ENCODE assay signal across 4 worm cellular contexts in the genomic region with DNA sequence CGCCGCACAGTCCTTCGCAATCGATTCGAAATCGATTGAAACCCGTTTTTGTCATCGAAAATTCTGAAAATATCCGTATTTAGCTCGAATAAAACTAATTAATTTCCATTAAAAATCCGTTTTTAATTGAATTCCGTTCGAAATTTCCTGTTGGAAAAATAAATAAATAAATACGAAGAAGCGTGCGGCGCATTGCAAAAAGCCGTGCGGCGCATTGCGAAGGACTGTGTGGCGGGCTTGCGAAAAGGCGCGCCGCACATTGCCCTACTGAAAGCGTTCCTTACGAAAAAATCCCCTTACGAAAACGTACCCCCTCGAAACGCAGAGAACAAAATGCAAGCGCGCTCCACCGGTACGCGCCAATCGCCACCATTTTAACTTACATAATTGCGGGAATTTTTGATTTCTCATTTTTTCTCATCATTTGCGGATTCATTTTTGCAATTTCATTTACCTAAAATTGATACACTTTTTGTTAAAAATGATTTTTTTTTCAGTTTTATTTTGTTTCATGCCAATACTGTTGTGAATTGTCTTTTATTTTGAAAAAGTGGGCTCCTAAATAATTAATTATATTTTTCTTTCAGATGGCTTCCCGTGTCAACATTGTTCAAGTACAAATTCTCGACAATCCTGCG.
TF ChIP-seq lines count a peak whose summit lies in the region.
"Not testable (repeated sequence)": the region's sequence is repeated elsewhere in the genome, so short reads cannot be mapped to it uniquely, and the experiment has no call there.

A gene (plus strand): TSS at position 588 of the 638 bp plus-strand sequence.

TF ChIP-seq in whole organism, L2 larva, 48 proteins besides CTCF, POLR2A, EP300 and RAD21:
- TF ChIP-seq nhr-25 (tag; optimal IDR thresholded peaks at IDR 0.05; lab: Kevin White, UChicago) (peak; percentile 69), unc-55 (GFP tag; optimal IDR thresholded peaks at IDR 0.05; lab: Kevin White, UChicago) (peak; percentile 69), mdl-1 (tag; optimal IDR thresholded peaks at IDR 0.05; lab: Kevin White, UChicago) (peak in 1 of 2 experiments; percentile 44), lsy-2 (tag; optimal IDR thresholded peaks at IDR 0.05; lab: Kevin White, UChicago) (peak; percentile 66 to 89), C34F6.9 (tag; optimal IDR thresholded peaks at IDR 0.05; lab: Kevin White, UChicago) (peak; percentile 62), gmeb-1 (tag; optimal IDR thresholded peaks at IDR 0.05; lab: Kevin White, UChicago) (peak; percentile 58), nhr-21 (tag; optimal IDR thresholded peaks at IDR 0.05; lab: Kevin White, UChicago) (peak; percentile 17), crh-2 (tag; optimal IDR thresholded peaks at IDR 0.05; lab: Kevin White, UChicago) (peak; percentile 73), F13H6.1 (tag; optimal IDR thresholded peaks at IDR 0.05; lab: Kevin White, UChicago) (peak; percentile 80), sma-9 (GFP tag; optimal IDR thresholded peaks at IDR 0.05; lab: Kevin White, UChicago) (peak; percentile 22), lin-13 (GFP tag; optimal IDR thresholded peaks at IDR 0.05; lab: Kevin White, UChicago) (peak; percentile 65), nhr-129 (tag; optimal IDR thresholded peaks at IDR 0.05; lab: Kevin White, UChicago) (peak; percentile 71), lin-11 (tag; optimal IDR thresholded peaks at IDR 0.05; lab: Kevin White, UChicago) (peak; percentile 23), nhr-6 (tag; optimal IDR thresholded peaks at IDR 0.05; lab: Kevin White, UChicago) (peak; percentile 22), sma-3 (GFP tag; optimal IDR thresholded peaks at IDR 0.05; lab: Kevin White, UChicago) (peak; percentile 78)
- not testable (repeated sequence) for TF ChIP-seq sma-9 (tag; optimal IDR thresholded peaks at IDR 0.05; lab: Kevin White, UChicago)
TF ChIP-seq in whole organism, L2 larva: peak in this region for 15; not testable (repeated sequence) for 33.

TF ChIP-seq in whole organism, L4 larva, 104 proteins besides CTCF, POLR2A, EP300 and RAD21 (continues in another document):
- TF ChIP-seq T26A8.4 (GFP tag; IDR thresholded peaks at IDR 0.05; lab: Robert Waterston, UW) (peak; percentile 92), tra-1 (GFP tag; IDR thresholded peaks at IDR 0.05; lab: Robert Waterston, UW) (peak; percentile 91), nhr-11 (tag; optimal IDR thresholded peaks at IDR 0.05; lab: Kevin White, UChicago) (peak; percentile 43), nhr-28 (tag; optimal IDR thresholded peaks at IDR 0.05; lab: Kevin White, UChicago) (peak; percentile 15), Y75B8A.6 (GFP tag; IDR thresholded peaks at IDR 0.05; lab: Robert Waterston, UW) (peak; percentile 89), spr-1 (tag; optimal IDR thresholded peaks at IDR 0.05; lab: Kevin White, UChicago) (peak; percentile 70), lsy-2 (tag; optimal IDR thresholded peaks at IDR 0.05; lab: Kevin White, UChicago) (peak; percentile 71 to 83), nhr-77 (tag; optimal IDR thresholded peaks at IDR 0.05; lab: Kevin White, UChicago) (peak; percentile 23), lin-15B (tag; optimal IDR thresholded peaks at IDR 0.05; lab: Kevin White, UChicago) (peak; percentile 67), rbr-2 (tag; optimal IDR thresholded peaks at IDR 0.05; lab: Kevin White, UChicago) (peak; percentile 78), ceh-28 (tag; optimal IDR thresholded peaks at IDR 0.05; lab: Kevin White, UChicago) (peak; percentile 2), madf-9 (GFP tag; conservative IDR thresholded peaks at IDR 0.05; lab: Robert Waterston, UW) (peak; percentile 79), hif-1 (tag; optimal IDR thresholded peaks at IDR 0.05; lab: Kevin White, UChicago) (peak in 1 of 2 experiments; percentile 61), Y48G9A.11 (GFP tag; IDR thresholded peaks at IDR 0.05; lab: Robert Waterston, UW) (peak; percentile 92), nhr-42 (GFP tag; IDR thresholded peaks at IDR 0.05; lab: Robert Waterston, UW) (peak; percentile 88), saeg-2 (GFP tag; IDR thresholded peaks at IDR 0.05; lab: Robert Waterston, UW) (peak; percentile 74; the same call in 1 of the 2 replicates), dmd-8 (GFP tag; IDR thresholded peaks at IDR 0.05; lab: Robert Waterston, UW) (0 out of 2 replicates have a peak, but pooled peaks have one; percentile 44), hlh-11 (tag; optimal IDR thresholded peaks at IDR 0.05; lab: Kevin White, UChicago) (peak; percentile 72), lin-13 (GFP tag; optimal IDR thresholded peaks at IDR 0.05; lab: Kevin White, UChicago) (peak; percentile 24), mxl-2 (GFP tag; conservative IDR thresholded peaks at IDR 0.05; lab: Robert Waterston, UW) (peak; percentile 83), nhr-102 (tag; optimal IDR thresholded peaks at IDR 0.05; lab: Kevin White, UChicago) (peak; percentile 81)

TF ChIP-seq in whole organism, late embryonic, 69 proteins besides CTCF, POLR2A, EP300 and RAD21 (continues in another document):
- TF ChIP-seq fax-1 (tag; optimal IDR thresholded peaks at IDR 0.05; lab: Kevin White, UChicago) (peak; percentile 45), gmeb-2 (tag; optimal IDR thresholded peaks at IDR 0.05; lab: Kevin White, UChicago) (peak; percentile 59), pqm-1 (tag; optimal IDR thresholded peaks at IDR 0.05; lab: Kevin White, UChicago) (peak; percentile 60), tbx-7 (tag; optimal IDR thresholded peaks at IDR 0.05; lab: Kevin White, UChicago) (peak; percentile 41), zip-5 (tag; optimal IDR thresholded peaks at IDR 0.05; lab: Kevin White, UChicago) (peak; percentile 56), eyg-1 (tag; optimal IDR thresholded peaks at IDR 0.05; lab: Kevin White, UChicago) (peak; percentile 26), T23F11.4 (GFP tag; optimal IDR thresholded peaks at IDR 0.05; lab: Kevin White, UChicago) (peak; percentile 47), rnt-1 (tag; optimal IDR thresholded peaks at IDR 0.05; lab: Kevin White, UChicago) (peak; percentile 55), tbx-2 (tag; optimal IDR thresholded peaks at IDR 0.05; lab: Kevin White, UChicago) (peak; percentile 91), ceh-31 (tag; optimal IDR thresholded peaks at IDR 0.05; lab: Kevin White, UChicago) (peak; percentile 86), Y22D7AL.16 (tag; optimal IDR thresholded peaks at IDR 0.05; lab: Kevin White, UChicago) (peak; percentile 8), ceh-34 (tag; optimal IDR thresholded peaks at IDR 0.05; lab: Kevin White, UChicago) (peak; percentile 75), unc-86 (tag; optimal IDR thresholded peaks at IDR 0.05; lab: Kevin White, UChicago) (peak; percentile 77), ceh-18 (tag; optimal IDR thresholded peaks at IDR 0.05; lab: Kevin White, UChicago) (peak; percentile 73), ceh-14 (tag; optimal IDR thresholded peaks at IDR 0.05; lab: Kevin White, UChicago) (peak; percentile 91), ceh-19 (GFP tag; optimal IDR thresholded peaks at IDR 0.05; lab: Kevin White, UChicago) (peak; percentile 61), lin-11 (tag; optimal IDR thresholded peaks at IDR 0.05; lab: Kevin White, UChicago) (peak; percentile 35), ets-4 (tag; optimal IDR thresholded peaks at IDR 0.05; lab: Kevin White, UChicago) (peak; percentile 19), ttx-3 (tag; optimal IDR thresholded peaks at IDR 0.05; lab: Kevin White, UChicago) (peak; percentile 60), sox-4 (tag; optimal IDR thresholded peaks at IDR 0.05; lab: Kevin White, UChicago) (peak; percentile 63), C08G9.2 (tag; optimal IDR thresholded peaks at IDR 0.05; lab: Kevin White, UChicago) (peak; percentile 73), pha-2 (tag; optimal IDR thresholded peaks at IDR 0.05; lab: Kevin White, UChicago) (peak; percentile 17), K09A11.1 (tag; optimal IDR thresholded peaks at IDR 0.05; lab: Kevin White, UChicago; ENCODE audit: insufficient read depth) (peak; percentile 3), pat-9 (tag; optimal IDR thresholded peaks at IDR 0.05; lab: Kevin White, UChicago) (peak; percentile 33)

TF ChIP-seq in whole organism, mixed stage, embryonic, 35 proteins besides CTCF, POLR2A, EP300 and RAD21:
- TF ChIP-seq unc-120 (tag; optimal IDR thresholded peaks at IDR 0.05; lab: Kevin White, UChicago; ENCODE audit: poor library complexity, severe bottlenecking) (peak; percentile 68), lin-13 (tag; optimal IDR thresholded peaks at IDR 0.05; lab: Kevin White, UChicago) (peak; percentile 12), ztf-11 (tag; optimal IDR thresholded peaks at IDR 0.05; lab: Kevin White, UChicago) (peak; percentile 29), elt-1 (tag; optimal IDR thresholded peaks at IDR 0.05; lab: Kevin White, UChicago; ENCODE audit: borderline replicate concordance, insufficient read depth) (peak; percentile 6), sptf-1 (tag; optimal IDR thresholded peaks at IDR 0.05; lab: Kevin White, UChicago) (peak; percentile 87), nhr-237 (tag; optimal IDR thresholded peaks at IDR 0.05; lab: Kevin White, UChicago) (peak; percentile 60), drap-1 (GFP tag; optimal IDR thresholded peaks at IDR 0.05; lab: Kevin White, UChicago) (peak; percentile 68), ces-1 (GFP tag; optimal IDR thresholded peaks at IDR 0.05; lab: Kevin White, UChicago) (peak; percentile 48), ceh-43 (GFP tag; optimal IDR thresholded peaks at IDR 0.05; lab: Kevin White, UChicago) (peak; percentile 66), mep-1 (tag; optimal IDR thresholded peaks at IDR 0.05; lab: Kevin White, UChicago) (peak; percentile 70), mls-2 (tag; optimal IDR thresholded peaks at IDR 0.05; lab: Kevin White, UChicago) (peak; percentile 77), lsy-2 (tag; optimal IDR thresholded peaks at IDR 0.05; lab: Kevin White, UChicago) (peak; percentile 67), hlh-1 (tag; optimal IDR thresholded peaks at IDR 0.05; lab: Kevin White, UChicago) (peak; percentile 6), M03D4.4 (tag; optimal IDR thresholded peaks at IDR 0.05; lab: Kevin White, UChicago) (peak; percentile 57), cnd-1 (tag; optimal IDR thresholded peaks at IDR 0.05; lab: Kevin White, UChicago) (peak; percentile 48), ham-2 (GFP tag; optimal IDR thresholded peaks at IDR 0.05; lab: Kevin White, UChicago) (peak; percentile 48)
